Worm (Caenorhabditis elegans): ENCODE results near the gene srt-53.

DNA sequence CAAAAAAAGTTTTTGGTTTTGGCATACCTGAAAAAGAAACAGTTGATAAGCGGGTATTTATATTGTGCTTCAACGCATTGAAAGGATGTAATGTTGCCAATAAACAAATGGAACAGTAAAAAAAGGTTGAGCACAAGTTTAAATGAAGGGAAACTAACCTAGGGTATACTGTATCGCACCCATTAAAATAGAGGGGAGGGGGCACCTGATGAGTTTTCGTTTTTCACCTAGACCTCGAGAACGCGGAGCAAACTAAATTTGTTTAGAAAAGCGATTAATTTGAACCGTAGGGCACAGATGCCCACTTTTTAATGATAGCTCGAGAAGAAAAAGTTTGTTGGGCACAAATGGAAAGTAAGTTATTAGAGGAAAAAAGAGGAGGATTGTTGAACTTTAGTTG is 7.2 kb downstream of the srt-53 start, which contains the start of gene ncx-10:
- TF ChIP-seq him-1 (tag; optimal IDR thresholded peaks at IDR 0.05) (no peak), W03F9.2 (tag; optimal IDR thresholded peaks at IDR 0.05) (no peak), dao-5 (tag; optimal IDR thresholded peaks at IDR 0.05) (no peak)
